Fruit fly (Drosophila melanogaster): Measurements from ENCODE around the gene CG8534.

dm6 chr3R:9770127-9770526, 42.4 kb upstream of the CG8534 start:
- no peak for TF ChIP-seq dmrt93B (GFP tag; optimal IDR thresholded peaks at IDR 0.05)
- no peak for TF ChIP-seq br (GFP tag; optimal IDR thresholded peaks at IDR 0.05)
- TF ChIP-seq Myc (optimal IDR thresholded peaks at IDR 0.05): no peak
- no peak for TF ChIP-seq Hr78 (GFP tag; optimal IDR thresholded peaks at IDR 0.05)
- TF ChIP-seq brk (GFP tag; optimal IDR thresholded peaks at IDR 0.05): no peak
- no peak for TF ChIP-seq Dfd (GFP tag; optimal IDR thresholded peaks at IDR 0.05)
- TF ChIP-seq lola (GFP tag; optimal IDR thresholded peaks at IDR 0.05): no peak
- no peak for TF ChIP-seq sage (GFP tag; optimal IDR thresholded peaks at IDR 0.05)
- no peak for TF ChIP-seq jim (GFP tag; optimal IDR thresholded peaks at IDR 0.05)
- TF ChIP-seq CrebA (GFP tag; optimal IDR thresholded peaks at IDR 0.05; ENCODE audit: borderline replicate concordance): no peak
- no peak for TF ChIP-seq rgr (GFP tag; optimal IDR thresholded peaks at IDR 0.05)
- TF ChIP-seq fru (GFP tag; optimal IDR thresholded peaks at IDR 0.05): no peak

Measured in whole organism, wandering third instar larva.